Worm (Caenorhabditis elegans) whole organism, mixed stage, embryonic: Measurements from ENCODE around the gene Y62F5A.12.
A peak's percentile ranks its signal among the peaks of the same experiment; 100 is the strongest.

Source experiments
- M03D4.4 ChIP-seq: sonication (generic microtip); optimal IDR thresholded peaks from 2 replicates; lab custom pipeline; 2017; ENCODE audit warnings: mild to moderate bottlenecking, missing genetic modification characterization, missing compliant biosample characterization
- bed-3 ChIP-seq: fragments of 200-800 bp; sonication (Bioruptor generic); optimal IDR thresholded peaks from 3 replicates; lab custom pipeline; 2018; ENCODE audit warnings: mild to moderate bottlenecking, missing genetic modification characterization, moderate library complexity, missing compliant biosample characterization
- blmp-1 ChIP-seq: fragments of 150-350 bp; optimal IDR thresholded peaks from 2 replicates; lab custom pipeline; 2014; ENCODE audit warnings: missing biosample characterization, missing genetic modification characterization
- ceh-39 ChIP-seq: fragments of 150-350 bp; optimal IDR thresholded peaks from 2 replicates; lab custom pipeline; 2014; ENCODE audit warnings: missing biosample characterization, missing genetic modification characterization
- ceh-43 ChIP-seq: fragments of 200-800 bp; sonication (Bioruptor generic); optimal IDR thresholded peaks from 2 replicates; lab custom pipeline; 2018; ENCODE audit warnings: mild to moderate bottlenecking, missing genetic modification characterization, moderate library complexity, missing compliant biosample characterization
- ceh-83 ChIP-seq: fragments of 200-800 bp; sonication (Bioruptor generic); optimal IDR thresholded peaks from 2 replicates; lab custom pipeline; 2018; ENCODE audit warnings: mild to moderate bottlenecking, missing genetic modification characterization, missing compliant biosample characterization
- ces-1 ChIP-seq: fragments of 150-350 bp; optimal IDR thresholded peaks from 2 replicates; lab custom pipeline; 2014; ENCODE audit warnings: missing biosample characterization, missing genetic modification reagents, missing genetic modification characterization
- cnd-1 ChIP-seq: fragments of 200-800 bp; sonication (Bioruptor generic); optimal IDR thresholded peaks from 2 replicates; lab custom pipeline; 2018; ENCODE audit warnings: mild to moderate bottlenecking, missing genetic modification characterization, missing compliant biosample characterization
- drap-1 ChIP-seq: fragments of 200-800 bp; sonication (Bioruptor generic); optimal IDR thresholded peaks from 3 replicates; lab custom pipeline; 2018; ENCODE audit warnings: mild to moderate bottlenecking, missing genetic modification characterization, missing compliant biosample characterization
- elt-1 ChIP-seq: sonication (generic microtip); optimal IDR thresholded peaks from 2 replicates; lab custom pipeline; 2017; ENCODE audit warnings: missing genetic modification characterization, mild to moderate bottlenecking, missing compliant biosample characterization, antibody characterized with exemption, moderate library complexity, borderline replicate concordance; ENCODE audit not compliant: insufficient read depth
- elt-3 ChIP-seq: fragments of 150-350 bp; optimal IDR thresholded peaks from 2 replicates; lab custom pipeline; 2014; ENCODE audit warnings: missing biosample characterization, missing genetic modification characterization
- flh-1 ChIP-seq: fragments of 200-800 bp; sonication (Bioruptor generic); optimal IDR thresholded peaks from 2 replicates; lab custom pipeline; 2018; ENCODE audit warnings: mild to moderate bottlenecking, missing genetic modification characterization, moderate library complexity, missing compliant biosample characterization
- ham-2 ChIP-seq: fragments of 200-800 bp; sonication (Bioruptor generic); optimal IDR thresholded peaks from 2 replicates; lab custom pipeline; 2018; ENCODE audit warnings: mild to moderate bottlenecking, missing genetic modification characterization, missing compliant biosample characterization
- hlh-1 ChIP-seq: fragments of 150-350 bp; optimal IDR thresholded peaks from 2 replicates; lab custom pipeline; 2014; ENCODE audit warnings: missing biosample characterization, missing genetic modification reagents, missing genetic modification characterization
- lin-13 ChIP-seq: fragments of 150-350 bp; optimal IDR thresholded peaks from 2 replicates; lab custom pipeline; 2014; ENCODE audit warnings: missing biosample characterization, missing genetic modification characterization
- lin-32 ChIP-seq: fragments of 200-800 bp; sonication (Bioruptor generic); optimal IDR thresholded peaks from 2 replicates; lab custom pipeline; 2018; ENCODE audit warnings: mild to moderate bottlenecking, missing genetic modification characterization, missing compliant biosample characterization
- lsy-2 ChIP-seq: fragments of 150-350 bp; optimal IDR thresholded peaks from 2 replicates; lab custom pipeline; 2014; ENCODE audit warnings: missing biosample characterization, missing genetic modification characterization
- mab-5 ChIP-seq: fragments of 150-350 bp; optimal IDR thresholded peaks from 2 replicates; lab custom pipeline; 2014; ENCODE audit warnings: missing biosample characterization, missing genetic modification characterization
- mep-1 ChIP-seq: fragments of 150-350 bp; optimal IDR thresholded peaks from 2 replicates; lab custom pipeline; 2017; ENCODE audit warnings: missing biosample characterization, missing genetic modification reagents, missing genetic modification characterization, inconsistent platforms
- mls-2 ChIP-seq: sonication (generic microtip); optimal IDR thresholded peaks from 2 replicates; lab custom pipeline; 2016; ENCODE audit warnings: mild to moderate bottlenecking, missing genetic modification characterization, moderate library complexity, missing compliant biosample characterization
- nhr-12 ChIP-seq: fragments of 150-350 bp; optimal IDR thresholded peaks from 2 replicates; lab custom pipeline; 2014; ENCODE audit warnings: missing biosample characterization, missing genetic modification characterization
- nhr-2 ChIP-seq: fragments of 150-350 bp; optimal IDR thresholded peaks from 2 replicates; lab custom pipeline; 2014; ENCODE audit warnings: missing biosample characterization, missing genetic modification characterization
- nhr-237 ChIP-seq: fragments of 150-350 bp; optimal IDR thresholded peaks from 2 replicates; lab custom pipeline; 2014; ENCODE audit warnings: missing biosample characterization, missing genetic modification characterization
- nhr-28 ChIP-seq: fragments of 150-350 bp; optimal IDR thresholded peaks from 2 replicates; lab custom pipeline; 2014; ENCODE audit warnings: missing biosample characterization, missing genetic modification characterization
- nhr-76 ChIP-seq: sonication (generic microtip); optimal IDR thresholded peaks from 2 replicates; lab custom pipeline; 2017; ENCODE audit warnings: missing biosample characterization, missing genetic modification characterization
- pha-4 ChIP-seq: fragments of 150-350 bp; optimal IDR thresholded peaks from 2 replicates; lab custom pipeline; 2018; ENCODE audit warnings: missing biosample characterization, missing genetic modification reagents, missing genetic modification characterization
- sem-2 ChIP-seq: fragments of 200-800 bp; sonication (Bioruptor generic); optimal IDR thresholded peaks from 2 replicates; lab custom pipeline; 2018; ENCODE audit warnings: mild to moderate bottlenecking, missing genetic modification characterization, missing compliant biosample characterization
- snpc-4 ChIP-seq: fragments of 150-350 bp; optimal IDR thresholded peaks from 2 replicates; lab custom pipeline; 2014; ENCODE audit warnings: missing biosample characterization, missing genetic modification characterization
- sptf-1 ChIP-seq: sonication (generic microtip); optimal IDR thresholded peaks from 2 replicates; lab custom pipeline; 2017; ENCODE audit warnings: mild to moderate bottlenecking, missing genetic modification characterization, moderate library complexity, missing compliant biosample characterization
- tbx-8 ChIP-seq: fragments of 200-800 bp; sonication (Bioruptor generic); optimal IDR thresholded peaks from 2 replicates; lab custom pipeline; 2018; ENCODE audit warnings: mild to moderate bottlenecking, missing genetic modification characterization, moderate library complexity, missing compliant biosample characterization
- unc-120 ChIP-seq: sonication (generic microtip); optimal IDR thresholded peaks from 2 replicates; lab custom pipeline; 2017; ENCODE audit warnings: missing genetic modification characterization, missing compliant biosample characterization; ENCODE audit not compliant: poor library complexity, severe bottlenecking
- unc-39 ChIP-seq: fragments of 150-350 bp; optimal IDR thresholded peaks from 2 replicates; lab custom pipeline; 2014; ENCODE audit warnings: missing biosample characterization, missing genetic modification characterization
- unc-62 ChIP-seq: fragments of 150-350 bp; optimal IDR thresholded peaks from 2 replicates; lab custom pipeline; 2014; ENCODE audit warnings: missing biosample characterization, missing genetic modification reagents, missing genetic modification characterization
- zip-8 ChIP-seq: fragments of 150-350 bp; optimal IDR thresholded peaks from 2 replicates; lab custom pipeline; 2014; ENCODE audit warnings: missing biosample characterization, missing genetic modification characterization
- ztf-11 ChIP-seq: fragments of 150-350 bp; optimal IDR thresholded peaks from 2 replicates; lab custom pipeline; 2014; ENCODE audit warnings: missing biosample characterization, missing genetic modification characterization

Y62F5A.12 gene

ce11 chrII:11542385-11542784, 8.1 kb upstream of the Y62F5A.12 start, which contains the start of gene gtf-2E2:
TSS of gene gtf-2E2 (minus strand) at chrII:11542495.
- peak; percentile 59 for TF ChIP-seq ces-1 (GFP tag; lab: Kevin White, UChicago)
- TF ChIP-seq lsy-2 (tag; lab: Kevin White, UChicago), result peak; percentile 8
- TF ChIP-seq sptf-1 (tag; lab: Kevin White, UChicago), result peak; percentile 58
- TF ChIP-seq ceh-43, result no peak
- TF ChIP-seq drap-1, result no peak
- no peak for TF ChIP-seq bed-3
- TF ChIP-seq nhr-28, result no peak
- TF ChIP-seq nhr-76 (tag; lab: Kevin White, UChicago), result no peak
- TF ChIP-seq pha-4 (tag; lab: Kevin White, UChicago), result no peak
- TF ChIP-seq ztf-11, result no peak
- no peak for TF ChIP-seq hlh-1 (tag; lab: Kevin White, UChicago)
- no peak for TF ChIP-seq lin-32
- TF ChIP-seq sem-2 (GFP tag; lab: Kevin White, UChicago), result no peak
- TF ChIP-seq nhr-237 (tag; lab: Kevin White, UChicago), result no peak
- no peak for TF ChIP-seq blmp-1 (tag; lab: Kevin White, UChicago)

ce11 chrII:11538741-11539140, 4.5 kb upstream of the Y62F5A.12 start, which contains the start of gene Y62F5A.9:
TSS of gene Y62F5A.9 (minus strand) at chrII:11538841.
- TF ChIP-seq unc-39 (tag; lab: Kevin White, UChicago) (no peak), lsy-2 (tag; lab: Kevin White, UChicago) (peak; percentile 4)

ce11 chrII:11537606-11538016, 3.3 kb upstream of the Y62F5A.12 start:
- TF ChIP-seq mls-2 (tag; lab: Kevin White, UChicago) (peak; percentile 27), mep-1 (tag; lab: Kevin White, UChicago) (no peak), ceh-39 (tag; lab: Kevin White, UChicago) (no peak), M03D4.4 (tag; lab: Kevin White, UChicago) (peak; percentile 34), tbx-8 (GFP tag; lab: Kevin White, UChicago) (peak; percentile 35), sptf-1 (tag; lab: Kevin White, UChicago) (no peak), ceh-83 (GFP tag; lab: Kevin White, UChicago) (peak; percentile 86), snpc-4 (no peak), elt-3 (tag; lab: Kevin White, UChicago) (no peak), sem-2 (GFP tag; lab: Kevin White, UChicago) (peak; percentile 60), lin-13 (tag; lab: Kevin White, UChicago) (no peak), unc-39 (tag; lab: Kevin White, UChicago) (no peak), unc-120 (tag; lab: Kevin White, UChicago) (no peak)

- TF ChIP-seq nhr-12 (no peak), blmp-1 (tag; lab: Kevin White, UChicago) (no peak), sem-2 (GFP tag; lab: Kevin White, UChicago) (no peak), cnd-1 (tag; lab: Kevin White, UChicago) (peak; percentile 52), mls-2 (tag; lab: Kevin White, UChicago) (peak; percentile 40), lin-13 (tag; lab: Kevin White, UChicago) (no peak), elt-1 (tag; lab: Kevin White, UChicago) (no peak), ceh-39 (tag; lab: Kevin White, UChicago) (peak; percentile 76), ztf-11 (no peak), sptf-1 (tag; lab: Kevin White, UChicago) (peak; percentile 89), flh-1 (no peak), tbx-8 (GFP tag; lab: Kevin White, UChicago) (no peak), unc-62 (GFP tag; lab: Kevin White, UChicago) (peak; percentile 67), nhr-76 (tag; lab: Kevin White, UChicago) (no peak), ceh-83 (GFP tag; lab: Kevin White, UChicago) (no peak), M03D4.4 (tag; lab: Kevin White, UChicago) (no peak), bed-3 (no peak), nhr-237 (tag; lab: Kevin White, UChicago) (no peak), unc-120 (tag; lab: Kevin White, UChicago) (peak; percentile 6), elt-3 (tag; lab: Kevin White, UChicago) (no peak), drap-1 (no peak), ces-1 (GFP tag; lab: Kevin White, UChicago) (no peak), hlh-1 (tag; lab: Kevin White, UChicago) (peak; percentile 60), lsy-2 (tag; lab: Kevin White, UChicago) (no peak), lin-32 (no peak), mab-5 (tag; lab: Kevin White, UChicago) (no peak), nhr-28 (no peak), ham-2 (GFP tag; lab: Kevin White, UChicago) (peak; percentile 37), mep-1 (tag; lab: Kevin White, UChicago) (peak; percentile 62), unc-39 (tag; lab: Kevin White, UChicago) (no peak), snpc-4 (no peak), nhr-2 (peak; percentile 46), ceh-43 (no peak), pha-4 (tag; lab: Kevin White, UChicago) (no peak), zip-8 (tag; lab: Kevin White, UChicago) (no peak)
Measured at ce11 chrII:11537115-11537514, 2.8 kb upstream of the Y62F5A.12 start.
